Worm (Caenorhabditis elegans) whole organism, L3 larva: Measurements from ENCODE around the gene bath-37.
A peak's percentile ranks its signal among the peaks of the same experiment; 100 is the strongest.

Experiments
- R02D3.7 ChIP-seq: fragments of 150-350 bp; optimal IDR thresholded peaks from 2 replicates; lab custom pipeline; 2014; ENCODE audit warnings: missing biosample characterization, missing genetic modification characterization
- ZK546.5 ChIP-seq: sonication (generic microtip); optimal IDR thresholded peaks from 2 replicates; lab custom pipeline; 2017; ENCODE audit warnings: missing biosample characterization, missing genetic modification characterization
- aly-2 ChIP-seq: fragments of 150-350 bp; optimal IDR thresholded peaks from 2 replicates; lab custom pipeline; 2014; ENCODE audit warnings: missing biosample characterization, missing genetic modification characterization
- ceh-16 ChIP-seq: sonication (generic microtip); optimal IDR thresholded peaks from 2 replicates; lab custom pipeline; 2017; ENCODE audit warnings: missing biosample characterization, missing genetic modification characterization
- ceh-28 ChIP-seq: fragments of 150-350 bp; optimal IDR thresholded peaks from 2 replicates; lab custom pipeline; 2014; ENCODE audit warnings: missing biosample characterization, missing genetic modification reagents, missing genetic modification characterization
- ceh-82 ChIP-seq: fragments of 150-350 bp; optimal IDR thresholded peaks from 2 replicates; lab custom pipeline; 2014; ENCODE audit warnings: missing biosample characterization, missing genetic modification characterization
- ceh-9 ChIP-seq: sonication (generic microtip); optimal IDR thresholded peaks from 2 replicates; lab custom pipeline; 2018; ENCODE audit warnings: missing biosample characterization, missing genetic modification characterization
- daf-12 ChIP-seq: fragments of 150-350 bp; optimal IDR thresholded peaks from 2 replicates; lab custom pipeline; 2014; ENCODE audit warnings: missing biosample characterization, missing genetic modification reagents, missing genetic modification characterization
- egl-27 ChIP-seq: sonication (generic microtip); optimal IDR thresholded peaks from 4 replicates; lab custom pipeline; 2017; ENCODE audit warnings: missing biosample characterization, missing genetic modification reagents, missing genetic modification characterization
- egl-5 ChIP-seq: fragments of 150-350 bp; optimal IDR thresholded peaks from 2 replicates; lab custom pipeline; 2017; ENCODE audit warnings: missing biosample characterization, missing genetic modification reagents, missing genetic modification characterization, inconsistent platforms
- elt-1 ChIP-seq: fragments of 150-350 bp; optimal IDR thresholded peaks from 2 replicates; lab custom pipeline; 2014; ENCODE audit warnings: missing biosample characterization, missing genetic modification characterization
- fos-1 ChIP-seq: fragments of 150-350 bp; optimal IDR thresholded peaks from 2 replicates; lab custom pipeline; 2014; ENCODE audit warnings: missing biosample characterization, missing genetic modification characterization
- hmg-11 ChIP-seq: sonication (generic microtip); optimal IDR thresholded peaks from 2 replicates; lab custom pipeline; 2016; ENCODE audit warnings: missing genetic modification characterization, missing compliant biosample characterization
- jun-1 ChIP-seq: fragments of 150-350 bp; optimal IDR thresholded peaks from 2 replicates; lab custom pipeline; 2014; ENCODE audit warnings: missing biosample characterization, missing genetic modification reagents, missing genetic modification characterization
- lin-15B ChIP-seq: fragments of 150-350 bp; optimal IDR thresholded peaks from 2 replicates; lab custom pipeline; 2014; ENCODE audit warnings: missing biosample characterization, missing genetic modification characterization
- lin-39 ChIP-seq: fragments of 150-350 bp; optimal IDR thresholded peaks from 2 replicates; lab custom pipeline; 2018; ENCODE audit warnings: missing biosample characterization, missing genetic modification reagents, missing genetic modification characterization
- mml-1 ChIP-seq: fragments of 150-350 bp; sonication (generic microtip); optimal IDR thresholded peaks from 3 replicates; lab custom pipeline; 2014; ENCODE audit warnings: missing biosample characterization, missing genetic modification characterization
- nfya-1 ChIP-seq: sonication (generic microtip); optimal IDR thresholded peaks from 2 replicates; lab custom pipeline; 2017; ENCODE audit warnings: missing genetic modification characterization, mild to moderate bottlenecking, missing compliant biosample characterization, antibody characterized with exemption, moderate library complexity; ENCODE audit not compliant: insufficient read depth
- nhr-11 ChIP-seq: fragments of 150-350 bp; optimal IDR thresholded peaks from 2 replicates; lab custom pipeline; 2014; ENCODE audit warnings: missing biosample characterization, missing genetic modification characterization
- nhr-23 ChIP-seq: fragments of 150-350 bp; optimal IDR thresholded peaks from 2 replicates; lab custom pipeline; 2014; ENCODE audit warnings: missing biosample characterization, missing genetic modification reagents, missing genetic modification characterization
- nhr-237 ChIP-seq: fragments of 150-350 bp; optimal IDR thresholded peaks from 2 replicates; lab custom pipeline; 2014; ENCODE audit warnings: missing biosample characterization, missing genetic modification characterization
- nhr-25 ChIP-seq: sonication (generic microtip); optimal IDR thresholded peaks from 2 replicates; lab custom pipeline; 2017; ENCODE audit warnings: missing biosample characterization, missing genetic modification characterization
- nhr-28 ChIP-seq: fragments of 150-350 bp; optimal IDR thresholded peaks from 2 replicates; lab custom pipeline; 2014; ENCODE audit warnings: missing biosample characterization, missing genetic modification characterization
- nhr-43 ChIP-seq: sonication (generic microtip); optimal IDR thresholded peaks from 2 replicates; lab custom pipeline; 2016; ENCODE audit warnings: mild to moderate bottlenecking, missing genetic modification characterization, missing compliant biosample characterization; ENCODE audit not compliant: poor library complexity, severe bottlenecking
- nhr-67 ChIP-seq: fragments of 150-350 bp; optimal IDR thresholded peaks from 2 replicates; lab custom pipeline; 2014; ENCODE audit warnings: missing biosample characterization, missing genetic modification characterization
- nhr-76 ChIP-seq: fragments of 150-350 bp; sonication (generic microtip); optimal IDR thresholded peaks from 5 replicates; lab custom pipeline; 2014; ENCODE audit warnings: missing biosample characterization, missing genetic modification characterization
- nhr-77 ChIP-seq: fragments of 150-350 bp; optimal IDR thresholded peaks from 2 replicates; lab custom pipeline; 2014; ENCODE audit warnings: missing biosample characterization, missing genetic modification characterization
- pha-4 ChIP-seq: fragments of 150-350 bp; optimal IDR thresholded peaks from 2 replicates; lab custom pipeline; 2014; ENCODE audit warnings: missing biosample characterization, missing genetic modification reagents, missing genetic modification characterization
- sea-2 ChIP-seq: fragments of 150-350 bp; sonication (generic microtip); optimal IDR thresholded peaks from 4 replicates; lab custom pipeline; 2014; ENCODE audit warnings: missing biosample characterization, missing genetic modification reagents, missing genetic modification characterization
- skn-1 ChIP-seq: fragments of 150-350 bp; optimal IDR thresholded peaks from 2 replicates; lab custom pipeline; 2014; ENCODE audit warnings: missing biosample characterization, missing genetic modification characterization
- snpc-4 ChIP-seq: fragments of 150-350 bp; optimal IDR thresholded peaks from 2 replicates; lab custom pipeline; 2014; ENCODE audit warnings: missing biosample characterization, missing genetic modification characterization
- tbx-2 ChIP-seq: sonication (generic microtip); optimal IDR thresholded peaks from 2 replicates; lab custom pipeline; 2016; ENCODE audit warnings: mild to moderate bottlenecking, missing genetic modification characterization, missing compliant biosample characterization
- unc-39 ChIP-seq: sonication (generic microtip); optimal IDR thresholded peaks from 4 replicates; lab custom pipeline; 2017; ENCODE audit warnings: missing biosample characterization, missing genetic modification characterization
- unc-62 ChIP-seq: fragments of 150-350 bp; sonication (generic microtip); optimal IDR thresholded peaks from 4 replicates; lab custom pipeline; 2014; ENCODE audit warnings: missing biosample characterization, missing genetic modification reagents, missing genetic modification characterization
- zag-1 ChIP-seq: fragments of 150-350 bp; optimal IDR thresholded peaks from 2 replicates; lab custom pipeline; 2014; ENCODE audit warnings: missing biosample characterization, missing genetic modification characterization
- ztf-11 ChIP-seq: fragments of 150-350 bp; optimal IDR thresholded peaks from 2 replicates; lab custom pipeline; 2014; ENCODE audit warnings: missing biosample characterization, missing genetic modification characterization

The bath-37 gene

DNA sequence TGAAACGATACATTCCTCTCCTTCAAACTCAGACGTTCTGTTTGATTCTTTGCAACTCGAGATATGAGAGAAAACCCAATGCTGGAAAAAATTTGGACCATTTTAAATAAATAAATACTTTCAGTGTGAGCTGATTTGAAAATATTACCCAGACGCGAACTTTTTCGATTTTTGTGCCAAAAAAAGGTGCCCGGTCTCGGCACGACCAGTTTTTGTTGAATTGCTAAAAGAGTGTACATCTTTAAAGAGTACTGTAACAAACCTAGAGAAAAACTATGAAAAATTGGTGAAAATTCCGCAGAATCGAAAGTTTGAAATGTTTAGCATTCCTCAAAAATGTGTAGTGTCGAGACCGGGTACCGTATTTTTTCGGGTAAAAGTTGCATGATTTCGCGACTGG lies 7.5 kb upstream of the bath-37 start, which contains the start of gene K08E4.8:
TSS of gene K08E4.8 (minus strand) at position 101 of the 400 bp plus-strand sequence.
- TF ChIP-seq nhr-237 (no peak), skn-1 (tag; lab: Kevin White, UChicago) (no peak), R02D3.7 (no peak), nhr-25 (tag; lab: Kevin White, UChicago) (no peak), ceh-16 (tag; lab: Kevin White, UChicago) (no peak), egl-27 (tag; lab: Kevin White, UChicago) (no peak)

ce11 chrIV:12075497-12075896 lies 6.8 kb downstream of the bath-37 start, which contains the start of gene K08E4.7:
Gene K08E4.7 (plus strand): TSS chrIV:12075797.
- no peak for TF ChIP-seq ztf-11 (tag; lab: Kevin White, UChicago)
- TF ChIP-seq nhr-11 (tag; lab: Kevin White, UChicago), result no peak
- no peak for TF ChIP-seq snpc-4 (tag; lab: Kevin White, UChicago)
- no peak for TF ChIP-seq nhr-43 (tag; lab: Kevin White, UChicago)
- no peak for TF ChIP-seq zag-1 (tag; lab: Kevin White, UChicago)
- no peak for TF ChIP-seq nhr-77
- no peak for TF ChIP-seq R02D3.7
- TF ChIP-seq, all 47 proteins: peak for 0

ce11 chrIV:12078112-12078812 lies 9.6 kb downstream of the bath-37 start, which contains the start of gene tmed-1:
Gene tmed-1 (minus strand): TSS chrIV:12078162.
- TF ChIP-seq R02D3.7 (no peak), nhr-76 (tag; lab: Kevin White, UChicago) (no peak), ceh-16 (tag; lab: Kevin White, UChicago) (no peak), ztf-11 (tag; lab: Kevin White, UChicago) (no peak), ceh-82 (no peak), nhr-25 (tag; lab: Kevin White, UChicago) (no peak)

- TF ChIP-seq jun-1 (tag; lab: Kevin White, UChicago) (peak; percentile 12), ceh-16 (tag; lab: Kevin White, UChicago) (no peak), nhr-67 (tag; lab: Kevin White, UChicago) (no peak), lin-39 (tag; lab: Kevin White, UChicago) (no peak), snpc-4 (tag; lab: Kevin White, UChicago) (peak; percentile 22), egl-5 (tag; lab: Kevin White, UChicago) (peak; percentile 42), ZK546.5 (no peak), nhr-76 (tag; lab: Kevin White, UChicago) (no peak), lin-15B (tag; lab: Kevin White, UChicago) (peak; percentile 84), elt-1 (tag; lab: Kevin White, UChicago) (no peak), pha-4 (peak; percentile 77), ceh-28 (tag; lab: Kevin White, UChicago) (no peak), nhr-237 (no peak), unc-39 (tag; lab: Kevin White, UChicago) (no peak), nfya-1 (tag; lab: Kevin White, UChicago) (peak; percentile 63), daf-12 (tag; lab: Kevin White, UChicago) (no peak), nhr-25 (tag; lab: Kevin White, UChicago) (no peak), nhr-11 (tag; lab: Kevin White, UChicago) (no peak), sea-2 (GFP tag; lab: Kevin White, UChicago) (no peak), tbx-2 (tag; lab: Kevin White, UChicago) (no peak), nhr-23 (peak; percentile 5), hmg-11 (tag; lab: Kevin White, UChicago) (peak; percentile 17), nhr-43 (tag; lab: Kevin White, UChicago) (no peak), ceh-9 (tag; lab: Kevin White, UChicago) (no peak)
Measured at ce11 chrIV:12078907-12079523, 10.3 kb downstream of the bath-37 start, which contains the start of gene lex-1. Gene lex-1 (plus strand): TSS chrIV:12079473.

DNA sequence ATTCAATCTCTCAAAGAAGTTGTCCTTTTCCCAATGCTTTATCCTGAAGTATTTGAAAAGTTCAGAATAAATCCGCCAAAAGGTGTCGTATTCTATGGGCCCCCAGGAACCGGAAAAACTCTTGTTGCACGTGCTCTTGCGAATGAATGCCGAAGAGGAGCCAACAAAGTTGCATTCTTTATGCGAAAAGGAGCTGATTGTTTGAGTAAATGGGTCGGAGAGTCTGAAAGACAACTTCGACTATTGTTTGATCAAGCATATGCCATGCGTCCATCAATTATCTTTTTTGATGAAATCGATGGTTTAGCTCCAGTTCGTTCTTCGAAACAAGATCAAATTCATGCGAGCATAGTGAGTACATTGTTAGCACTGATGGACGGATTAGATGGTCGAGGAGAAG lies 12.1 kb downstream of the bath-37 start:
- TF ChIP-seq lin-15B (tag; lab: Kevin White, UChicago), result no peak
- no peak for TF ChIP-seq ZK546.5
- TF ChIP-seq nhr-77, result no peak
- no peak for TF ChIP-seq R02D3.7
- TF ChIP-seq nhr-67 (tag; lab: Kevin White, UChicago), result no peak
- TF ChIP-seq egl-27 (tag; lab: Kevin White, UChicago), result no peak
- TF ChIP-seq fos-1 (tag; lab: Kevin White, UChicago), result no peak
- no peak for TF ChIP-seq ceh-28 (tag; lab: Kevin White, UChicago)
- no peak for TF ChIP-seq snpc-4 (tag; lab: Kevin White, UChicago)
- TF ChIP-seq nhr-28 (tag; lab: Kevin White, UChicago), result no peak
- no peak for TF ChIP-seq aly-2 (tag; lab: Kevin White, UChicago)
- no peak for TF ChIP-seq mml-1 (tag; lab: Kevin White, UChicago)
- TF ChIP-seq unc-62 (GFP tag; lab: Kevin White, UChicago), result no peak
